Fruit fly (Drosophila melanogaster) whole organism, embryonic: ENCODE measurements around the gene CG4576.
A peak's percentile ranks its signal among the peaks of the same experiment; 100 is the strongest.

Source experiments
- B-H2 ChIP-seq: fragments of 200-800 bp; sonication (Bioruptor generic); optimal IDR thresholded peaks from 2 replicates; lab custom pipeline; 2018; ENCODE audit warnings: missing biosample characterization, mild to moderate bottlenecking, missing genetic modification characterization
- C15 ChIP-seq: fragments of 200-800 bp; sonication (Bioruptor generic); IDR thresholded peaks from 3 replicates; pipeline ENCODE4 v1.3.6; 2022; ENCODE audit warnings: missing biosample characterization, missing genetic modification characterization
- CG10321 ChIP-seq: fragments of 200-800 bp; sonication (Bioruptor generic); IDR thresholded peaks from 2 replicates; pipeline ENCODE4 v1.3.6; 2022; ENCODE audit warnings: missing biosample characterization, missing genetic modification characterization
- CG10654 ChIP-seq: fragments of 200-800 bp; sonication (Bioruptor generic); optimal IDR thresholded peaks from 2 replicates; lab custom pipeline; 2016; ENCODE audit warnings: missing biosample characterization, missing genetic modification characterization
- CG11456 ChIP-seq: fragments of 200-800 bp; sonication (Bioruptor generic); IDR thresholded peaks from 3 replicates; pipeline ENCODE4 v1.3.6; 2022; ENCODE audit warnings: missing biosample characterization, missing genetic modification characterization
- CG13287 ChIP-seq: fragments of 200-800 bp; sonication (Bioruptor generic); IDR thresholded peaks from 2 replicates; pipeline ENCODE4 v1.3.6; 2022; ENCODE audit warnings: missing biosample characterization, missing genetic modification characterization; ENCODE audit not compliant: partially characterized antibody
- CG15073 ChIP-seq: fragments of 200-800 bp; sonication (Bioruptor generic); optimal IDR thresholded peaks from 2 replicates; lab custom pipeline; 2016; ENCODE audit warnings: missing biosample characterization, missing genetic modification characterization
- CG15479 ChIP-seq: fragments of 200-800 bp; sonication (Bioruptor generic); optimal IDR thresholded peaks from 3 replicates; lab custom pipeline; 2019; ENCODE audit warnings: missing biosample characterization, mild to moderate bottlenecking, missing genetic modification characterization, moderate library complexity
- CG15696 ChIP-seq: fragments of 200-800 bp; sonication (Bioruptor generic); optimal IDR thresholded peaks from 2 replicates; lab custom pipeline; 2019; ENCODE audit warnings: missing biosample characterization, mild to moderate bottlenecking, missing genetic modification characterization, moderate library complexity
- CG1603 ChIP-seq: fragments of 200-800 bp; sonication (Bioruptor generic); optimal IDR thresholded peaks from 2 replicates; lab custom pipeline; 2019; ENCODE audit warnings: missing biosample characterization, mild to moderate bottlenecking, missing genetic modification characterization, moderate library complexity
- CG16863 ChIP-seq: fragments of 200-800 bp; sonication (Bioruptor generic); optimal IDR thresholded peaks from 3 replicates; lab custom pipeline; 2016; ENCODE audit warnings: missing biosample characterization, missing genetic modification characterization
- CG17829 ChIP-seq: fragments of 200-800 bp; optimal IDR thresholded peaks from 2 replicates; lab custom pipeline; 2019; ENCODE audit warnings: missing biosample characterization, mild to moderate bottlenecking, missing genetic modification characterization, moderate library complexity
- CG18011 ChIP-seq: fragments of 200-800 bp; sonication (Bioruptor generic); optimal IDR thresholded peaks from 2 replicates; lab custom pipeline; 2017; ENCODE audit warnings: missing biosample characterization, missing genetic modification characterization, mild to moderate bottlenecking, moderate library complexity, missing genotype
- CG2116 ChIP-seq: fragments of 200-800 bp; sonication (Bioruptor generic); optimal IDR thresholded peaks from 3 replicates; lab custom pipeline; 2018; ENCODE audit warnings: missing biosample characterization, mild to moderate bottlenecking, missing genetic modification characterization
- CG2120 ChIP-seq: fragments of 200-800 bp; sonication (Bioruptor generic); optimal IDR thresholded peaks from 3 replicates; lab custom pipeline; 2016; ENCODE audit warnings: missing biosample characterization, missing genetic modification characterization
- CG30431 ChIP-seq: fragments of 200-800 bp; sonication (Bioruptor generic); optimal IDR thresholded peaks from 2 replicates; lab custom pipeline; 2017; ENCODE audit warnings: missing biosample characterization, missing genetic modification characterization
- CG3281 ChIP-seq: fragments of 200-800 bp; sonication (Bioruptor generic); optimal IDR thresholded peaks from 3 replicates; lab custom pipeline; 2017; ENCODE audit warnings: missing biosample characterization, mild to moderate bottlenecking, missing genetic modification characterization
- CG34224 ChIP-seq: fragments of 200-800 bp; sonication (Bioruptor generic); IDR thresholded peaks from 3 replicates; pipeline ENCODE4 v1.3.6; 2022; ENCODE audit warnings: missing biosample characterization, missing genetic modification characterization; ENCODE audit not compliant: partially characterized antibody
- CG3847 ChIP-seq: fragments of 200-800 bp; sonication (Bioruptor generic); IDR thresholded peaks from 2 replicates; pipeline ENCODE4 v1.3.6; 2022; ENCODE audit warnings: missing biosample characterization, missing genetic modification characterization
- CG6654 ChIP-seq: fragments of 200-800 bp; sonication (Bioruptor generic); optimal IDR thresholded peaks from 2 replicates; lab custom pipeline; 2017; ENCODE audit warnings: missing biosample characterization, mild to moderate bottlenecking, missing genetic modification characterization
- CG9437 ChIP-seq: fragments of 200-800 bp; sonication (Bioruptor generic); optimal IDR thresholded peaks from 2 replicates; lab custom pipeline; 2018; ENCODE audit warnings: missing biosample characterization, mild to moderate bottlenecking, missing genetic modification characterization
- CG9817 ChIP-seq: fragments of 200-800 bp; sonication (Bioruptor generic); optimal IDR thresholded peaks from 2 replicates; lab custom pipeline; 2018; ENCODE audit warnings: missing biosample characterization, mild to moderate bottlenecking, missing genetic modification characterization, moderate library complexity
- Ets97D ChIP-seq: fragments of 200-800 bp; sonication (Bioruptor generic); optimal IDR thresholded peaks from 3 replicates; lab custom pipeline; 2016; ENCODE audit warnings: missing biosample characterization, missing genetic modification characterization
- HLH4C ChIP-seq: fragments of 200-800 bp; sonication (Bioruptor generic); IDR thresholded peaks from 3 replicates; pipeline ENCODE4 v1.3.6; 2022; ENCODE audit warnings: missing biosample characterization, missing genetic modification characterization; ENCODE audit not compliant: partially characterized antibody
- HmgZ ChIP-seq: fragments of 200-800 bp; sonication (Bioruptor generic); optimal IDR thresholded peaks from 2 replicates; lab custom pipeline; 2018; ENCODE audit warnings: missing biosample characterization, mild to moderate bottlenecking, missing genetic modification characterization
- Lim3 ChIP-seq: fragments of 200-800 bp; sonication (Bioruptor generic); IDR thresholded peaks from 2 replicates; pipeline ENCODE4 v1.3.6; 2022; ENCODE audit warnings: missing biosample characterization, missing genetic modification characterization
- Mrtf ChIP-seq: fragments of 200-800 bp; sonication (Bioruptor generic); IDR thresholded peaks from 3 replicates; pipeline ENCODE4 v1.3.6; 2022; ENCODE audit warnings: missing biosample characterization, missing genetic modification characterization
- NK7.1 ChIP-seq: fragments of 200-800 bp; sonication (Bioruptor generic); optimal IDR thresholded peaks from 3 replicates; lab custom pipeline; 2016; ENCODE audit warnings: missing biosample characterization, missing genetic modification characterization
- Oli ChIP-seq: fragments of 200-800 bp; sonication (Bioruptor generic); optimal IDR thresholded peaks from 2 replicates; lab custom pipeline; 2018; ENCODE audit warnings: missing biosample characterization, mild to moderate bottlenecking, missing genetic modification characterization, moderate library complexity
- Ssrp ChIP-seq: fragments of 200-800 bp; sonication (Bioruptor generic); optimal IDR thresholded peaks from 2 replicates; lab custom pipeline; 2018; ENCODE audit warnings: missing biosample characterization, mild to moderate bottlenecking, missing genetic modification characterization, moderate library complexity
- Tbp ChIP-seq: fragments of >200 bp; optimal IDR thresholded peaks from 2 replicates; lab custom pipeline; 2018; ENCODE audit warnings: missing biosample characterization, missing genetic modification characterization
- ab ChIP-seq: fragments of 200-800 bp; sonication (Bioruptor generic); optimal IDR thresholded peaks from 2 replicates; lab custom pipeline; 2016; ENCODE audit warnings: missing biosample characterization, missing genetic modification characterization
- abd-A ChIP-seq: fragments of 200-800 bp; sonication (Bioruptor generic); optimal IDR thresholded peaks from 3 replicates; lab custom pipeline; 2019; ENCODE audit warnings: missing biosample characterization, mild to moderate bottlenecking, missing genetic modification characterization, moderate library complexity
- ac ChIP-seq: fragments of 200-800 bp; sonication (Bioruptor generic); optimal IDR thresholded peaks from 3 replicates; lab custom pipeline; 2017; ENCODE audit warnings: missing biosample characterization, mild to moderate bottlenecking, missing genetic modification characterization
- aop ChIP-seq: fragments of 200-800 bp; sonication (Bioruptor generic); IDR thresholded peaks from 2 replicates; pipeline ENCODE4 v1.3.6; 2022; ENCODE audit warnings: missing biosample characterization, missing genetic modification characterization
- ato ChIP-seq: fragments of 200-800 bp; sonication (Bioruptor generic); IDR thresholded peaks from 2 replicates; pipeline ENCODE4 v1.3.6; 2022; ENCODE audit warnings: missing biosample characterization, missing genetic modification characterization; ENCODE audit not compliant: partially characterized antibody
- bigmax ChIP-seq: fragments of 200-800 bp; sonication (Bioruptor generic); optimal IDR thresholded peaks from 2 replicates; lab custom pipeline; 2018; ENCODE audit warnings: missing biosample characterization, mild to moderate bottlenecking, missing genetic modification characterization
- cato ChIP-seq: fragments of 200-800 bp; sonication (Bioruptor generic); optimal IDR thresholded peaks from 2 replicates; lab custom pipeline; 2016; ENCODE audit warnings: missing biosample characterization, missing genetic modification characterization, borderline replicate concordance
- corto ChIP-seq: fragments of 200-800 bp; sonication (Bioruptor generic); optimal IDR thresholded peaks from 2 replicates; lab custom pipeline; 2016; ENCODE audit warnings: missing biosample characterization, mild to moderate bottlenecking, missing genetic modification characterization, moderate library complexity
- crol ChIP-seq: fragments of 200-800 bp; sonication (Bioruptor generic); IDR thresholded peaks from 2 replicates; pipeline ENCODE4 v1.3.6; 2022; ENCODE audit warnings: missing biosample characterization, missing genetic modification characterization
- dimm ChIP-seq: fragments of 200-800 bp; sonication (Bioruptor generic); IDR thresholded peaks from 2 replicates; pipeline ENCODE4 v1.3.6; 2022; ENCODE audit warnings: missing biosample characterization, missing genetic modification characterization
- gem ChIP-seq: fragments of 200-800 bp; sonication (Bioruptor generic); optimal IDR thresholded peaks from 2 replicates; lab custom pipeline; 2019; ENCODE audit warnings: missing biosample characterization, mild to moderate bottlenecking, missing genetic modification characterization, moderate library complexity
- ind ChIP-seq: fragments of 200-800 bp; sonication (Bioruptor generic); optimal IDR thresholded peaks from 3 replicates; lab custom pipeline; 2016; ENCODE audit warnings: missing biosample characterization, missing genetic modification characterization
- insv ChIP-seq, 2 experiments: fragments of 200-800 bp; sonication (Bioruptor generic); optimal IDR thresholded peaks; 3 replicates each; lab custom pipeline; 2016 to 2018; ENCODE audit warnings: missing biosample characterization in 2 of 2, missing genetic modification characterization in 2 of 2
- lov ChIP-seq, 2 experiments: fragments of 200-800 bp in 1 of 2; fragments of >200 bp in 1 of 2; sonication (Bioruptor generic) in 1 of 2; IDR thresholded peaks in 1 of 2; optimal IDR thresholded peaks in 1 of 2; 2 replicates in 1 of 2; 3 replicates in 1 of 2; pipeline versions ENCODE4 v1.3.6 to Lab custom; 2017 to 2022; ENCODE audit warnings: missing biosample characterization in 1 of 2, missing genetic modification characterization in 1 of 2
- pfk ChIP-seq: fragments of 200-800 bp; sonication (Bioruptor generic); optimal IDR thresholded peaks from 2 replicates; lab custom pipeline; 2018; ENCODE audit warnings: missing biosample characterization, mild to moderate bottlenecking, missing genetic modification characterization, moderate library complexity
- sens-2 ChIP-seq: fragments of 200-800 bp; sonication (Bioruptor generic); IDR thresholded peaks from 2 replicates; pipeline ENCODE4 v1.3.6; 2022; ENCODE audit warnings: missing biosample characterization, missing genetic modification characterization
- slbo ChIP-seq: fragments of 200-800 bp; sonication (Bioruptor generic); IDR thresholded peaks from 2 replicates; pipeline ENCODE4 v1.3.6; 2022; ENCODE audit warnings: missing biosample characterization, missing genetic modification characterization
- slou ChIP-seq: fragments of 200-800 bp; sonication (Bioruptor generic); optimal IDR thresholded peaks from 3 replicates; lab custom pipeline; 2016; ENCODE audit warnings: missing biosample characterization, missing genetic modification characterization
- tna ChIP-seq: fragments of 200-800 bp; sonication (Bioruptor generic); IDR thresholded peaks from 2 replicates; pipeline ENCODE4 v1.3.6; 2022; ENCODE audit warnings: missing biosample characterization, missing genetic modification characterization; ENCODE audit not compliant: partially characterized antibody

The CG4576 gene

DNA sequence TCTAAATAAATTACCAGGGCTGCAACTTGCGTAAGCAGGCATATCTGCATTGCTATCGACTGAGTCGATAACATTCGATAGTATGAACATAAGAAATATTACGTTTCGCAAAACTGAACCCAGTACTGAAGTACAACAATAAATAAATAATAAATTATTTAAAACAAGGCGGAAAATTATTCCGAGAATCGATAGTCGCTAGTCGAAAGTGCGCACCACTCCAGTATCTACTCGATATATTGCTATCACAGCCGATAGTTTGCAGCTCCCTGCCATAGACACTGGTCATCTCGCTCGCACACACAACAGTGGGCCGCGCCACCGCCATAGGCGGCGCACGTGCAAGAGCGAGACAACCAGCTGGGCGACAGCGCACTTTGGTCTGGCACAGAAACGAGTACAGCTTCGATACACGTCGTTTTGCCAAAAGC lies 32.2 kb upstream of the CG4576 start, which contains the start of gene nsl1 (continued):
- TF ChIP-seq CG16863 (GFP tag; lab: Kevin White, UChicago) (peak; percentile 78), sens-2 (GFP tag; lab: Robert Waterston, UW) (no peak), tna (GFP tag; lab: Robert Waterston, UW) (peak; percentile 94), CG3281 (GFP tag; lab: Kevin White, UChicago) (peak; percentile 33), CG1603 (peak; percentile 58), cato (GFP tag; lab: Kevin White, UChicago) (no peak), CG11456 (GFP tag; lab: Robert Waterston, UW) (peak; percentile 32; the same call in 1 of the 3 replicates), Oli (tag; lab: Kevin White, UChicago) (no peak), ac (GFP tag; lab: Kevin White, UChicago) (no peak), insv (GFP tag; optimal IDR thresholded peaks at IDR 0.05; lab: Kevin White, UChicago) (peak in 1 of 2 experiments; percentile 17), Ssrp (tag; lab: Kevin White, UChicago) (no peak), CG2120 (peak; percentile 14), Lim3 (GFP tag; lab: Robert Waterston, UW) (no peak), NK7.1 (GFP tag; lab: Kevin White, UChicago) (no peak), CG34224 (GFP tag; lab: Robert Waterston, UW) (peak; percentile 98), lov (optimal IDR thresholded peaks at IDR 0.05; lab: Kevin White, UChicago) (no peak), lov (GFP tag; IDR thresholded peaks at IDR 0.05; lab: Robert Waterston, UW) (0 out of 3 replicates have a peak, but pooled peaks have one; percentile 5), CG9817 (peak; percentile 13), CG15696 (tag; lab: Kevin White, UChicago) (no peak), CG13287 (GFP tag; lab: Robert Waterston, UW) (peak; percentile 96), CG18011 (GFP tag; lab: Kevin White, UChicago) (peak; percentile 19), ind (GFP tag; lab: Kevin White, UChicago) (peak; percentile 32), Tbp (GFP tag; lab: Kevin White, UChicago) (no peak), CG10321 (peak; percentile 99), ato (peak; percentile 93), CG9437 (peak; percentile 64), slbo (GFP tag; lab: Robert Waterston, UW) (peak; percentile 51; the same call in 1 of the 2 replicates), HmgZ (peak; percentile 61), CG15479 (GFP tag; lab: Kevin White, UChicago) (no peak), Ets97D (GFP tag; lab: Kevin White, UChicago) (peak; percentile 66), abd-A (tag; lab: Kevin White, UChicago) (peak; percentile 66), aop (GFP tag; lab: Robert Waterston, UW) (peak; percentile 19; the same call in 1 of the 2 replicates), CG15073 (GFP tag; lab: Kevin White, UChicago) (no peak), bigmax (GFP tag; lab: Kevin White, UChicago) (no peak), slou (GFP tag; lab: Kevin White, UChicago) (peak; percentile 7), CG6654 (GFP tag; lab: Kevin White, UChicago) (no peak), CG2116 (GFP tag; lab: Kevin White, UChicago) (peak; percentile 94), HLH4C (GFP tag; lab: Robert Waterston, UW) (peak; percentile 96), CG30431 (no peak), gem (tag; lab: Kevin White, UChicago) (peak; percentile 33), dimm (GFP tag; lab: Robert Waterston, UW) (no peak), corto (peak; percentile 73), Mrtf (GFP tag; lab: Robert Waterston, UW) (no peak), pfk (GFP tag; lab: Kevin White, UChicago) (no peak), C15 (GFP tag; lab: Robert Waterston, UW) (0 out of 3 replicates have a peak, but pooled peaks have one; percentile 7), CG17829 (peak; percentile 76), crol (no peak), B-H2 (GFP tag; lab: Kevin White, UChicago) (no peak), CG10654 (GFP tag; lab: Kevin White, UChicago) (peak; percentile 19), ab (GFP tag; lab: Kevin White, UChicago) (peak; percentile 6), CG3847 (peak; percentile 62)
